Worm (Caenorhabditis elegans) whole organism, early embryonic: ENCODE data around the gene irld-51.

Source experiments
- ceh-13 ChIP-seq: fragments of 200-800 bp; sonication (Bioruptor generic); optimal IDR thresholded peaks from 2 replicates; lab custom pipeline; 2018; ENCODE audit warnings: mild to moderate bottlenecking, missing genetic modification characterization, missing compliant biosample characterization
- flt-1 ChIP-seq: fragments of 200-800 bp; sonication (Bioruptor generic); IDR thresholded peaks from 2 replicates; pipeline ENCODE4 v1.3.6; 2022; ENCODE audit warnings: missing genetic modification characterization, missing compliant biosample characterization
- hmbx-1 ChIP-seq: sonication (generic microtip); optimal IDR thresholded peaks from 2 replicates; lab custom pipeline; 2016; ENCODE audit warnings: mild to moderate bottlenecking, missing genetic modification characterization, missing compliant biosample characterization
- pes-1 ChIP-seq: fragments of 200-800 bp; sonication (Bioruptor generic); IDR thresholded peaks from 2 replicates; pipeline ENCODE4 v1.3.6; 2022; ENCODE audit warnings: missing genetic modification reagents, missing genetic modification characterization, missing compliant biosample characterization
- tra-4 ChIP-seq: sonication (generic microtip); optimal IDR thresholded peaks from 2 replicates; lab custom pipeline; 2017; ENCODE audit warnings: missing genetic modification characterization, missing compliant biosample characterization

- no peak for TF ChIP-seq hmbx-1 (tag; lab: Kevin White, UChicago)
- no peak for TF ChIP-seq ceh-13
- TF ChIP-seq flt-1 (GFP tag; lab: Robert Waterston, UW) = no peak
- no peak for TF ChIP-seq pes-1
- TF ChIP-seq tra-4 (tag; lab: Kevin White, UChicago) = no peak
Observed at ce11 chrII:2996721-2997120, 44.2 kb upstream of the irld-51 start, which contains the start of gene lido-8.
